Fruit fly (Drosophila melanogaster) whole organism, wandering third instar larva: ENCODE results near the gene CG6356.

ENCODE experiments used
- CG9705 ChIP-seq: fragments of 200-800 bp; sonication (Bioruptor generic); optimal IDR thresholded peaks from 2 replicates; lab custom pipeline; 2018; ENCODE audit warnings: missing biosample characterization, mild to moderate bottlenecking, missing genetic modification characterization
- HLH106 ChIP-seq: fragments of 200-800 bp; optimal IDR thresholded peaks from 3 replicates; lab custom pipeline; 2019; ENCODE audit warnings: missing biosample characterization, mild to moderate bottlenecking, missing genetic modification characterization, moderate library complexity
- Hr78 ChIP-seq: fragments of >200 bp; optimal IDR thresholded peaks from 2 replicates; lab custom pipeline; 2017; ENCODE audit warnings: missing biosample characterization, missing genetic modification characterization
- Vsx2 ChIP-seq: fragments of 200-300, 225-300 bp; sonication (Bioruptor generic); optimal IDR thresholded peaks from 2 replicates; lab custom pipeline; 2018; ENCODE audit warnings: missing biosample characterization, missing genetic modification characterization; ENCODE audit not compliant: partially characterized antibody
- br ChIP-seq: fragments of 200-800 bp; sonication (Bioruptor generic); optimal IDR thresholded peaks from 2 replicates; lab custom pipeline; 2016; ENCODE audit warnings: missing biosample characterization, missing genetic modification characterization
- pan ChIP-seq: fragments of >200 bp; optimal IDR thresholded peaks from 2 replicates; lab custom pipeline; 2017
- usp ChIP-seq: fragments of >200 bp; optimal IDR thresholded peaks from 2 replicates; lab custom pipeline; 2017; ENCODE audit warnings: missing biosample characterization, missing genetic modification characterization

- no peak for TF ChIP-seq pan
- peak; percentile 12 for TF ChIP-seq br (GFP tag; lab: Kevin White, UChicago)
- no peak for TF ChIP-seq usp (GFP tag; lab: Kevin White, UChicago)
- TF ChIP-seq HLH106 (tag; lab: Kevin White, UChicago), result peak; percentile 17
- no peak for TF ChIP-seq Hr78 (GFP tag; lab: Kevin White, UChicago)
- no peak for TF ChIP-seq Vsx2 (GFP tag; lab: Kevin White, UChicago)
- TF ChIP-seq CG9705, result no peak
Observed at dm6 chr3R:24271071-24271470, 12.7 kb upstream of the CG6356 start, which contains the start of gene jar.
